Worm (Caenorhabditis elegans) whole organism, L4/young adult: Measurements from ENCODE around the gene ZC395.4.

ENCODE experiments used
- dao-5 ChIP-seq: sonication (generic microtip); optimal IDR thresholded peaks from 2 replicates; lab custom pipeline; 2016; ENCODE audit warnings: missing genotype, missing genetic modification characterization, moderate library complexity, missing compliant biosample characterization
- him-1 ChIP-seq: sonication (generic microtip); optimal IDR thresholded peaks from 2 replicates; lab custom pipeline; 2016; ENCODE audit warnings: missing genotype, missing genetic modification reagents, missing genetic modification characterization, missing compliant biosample characterization

DNA sequence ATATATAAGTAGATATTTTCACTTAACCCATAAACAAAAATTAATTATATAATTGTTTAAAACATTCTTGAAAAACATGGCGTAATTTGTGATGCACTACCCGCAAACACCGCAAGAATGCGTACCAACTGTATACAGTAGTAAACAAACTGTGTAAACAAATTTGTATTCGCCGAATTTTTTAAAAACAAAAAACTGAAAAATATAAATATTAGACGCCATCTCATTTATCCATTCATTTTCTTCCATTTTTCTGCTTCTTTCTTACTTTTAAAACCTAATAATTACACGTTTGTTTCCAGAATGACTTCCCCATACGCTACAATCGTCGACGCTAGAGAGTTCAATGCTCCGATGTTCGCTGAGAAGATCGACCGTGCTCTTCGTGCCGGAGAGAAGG, 44.6 kb upstream of the ZC395.4 start, which contains the start of gene nex-1:
- TF ChIP-seq him-1 (tag; lab: Kevin White, UChicago), result no peak
- no peak for TF ChIP-seq dao-5 (tag; lab: Kevin White, UChicago)
